Fruit fly (Drosophila melanogaster): ENCODE data around the gene Gnpnat.

The Gnpnat gene

dm6 chr3R:29705789-29706303, 32.2 kb upstream of the Gnpnat start (continued):
- TF ChIP-seq grau (tag; optimal IDR thresholded peaks at IDR 0.05) (peak; percentile 14), ap (GFP tag; IDR thresholded peaks at IDR 0.05) (no peak), CG7372 (GFP tag; IDR thresholded peaks at IDR 0.05) (no peak), CG2678 (tag; optimal IDR thresholded peaks at IDR 0.05) (no peak), CG17328 (GFP tag; IDR thresholded peaks at IDR 0.05) (0 out of 2 replicates have a peak, but pooled peaks have one; percentile 7), CG14667 (GFP tag; IDR thresholded peaks at IDR 0.05) (no peak), Doc2 (GFP tag; IDR thresholded peaks at IDR 0.05) (no peak), CG13296 (GFP tag; optimal IDR thresholded peaks at IDR 0.05) (no peak), maf-S (GFP tag; optimal IDR thresholded peaks at IDR 0.05) (no peak), dan (GFP tag; IDR thresholded peaks at IDR 0.05) (no peak), CoRest (tag; optimal IDR thresholded peaks at IDR 0.05) (peak; percentile 0), CG18262 (tag; optimal IDR thresholded peaks at IDR 0.05) (peak; percentile 2), YL-1 (GFP tag; optimal IDR thresholded peaks at IDR 0.05) (no peak), Hr39 (optimal IDR thresholded peaks at IDR 0.05) (no peak), cad (GFP tag; optimal IDR thresholded peaks at IDR 0.05) (no peak), CG4328 (GFP tag; optimal IDR thresholded peaks at IDR 0.05) (no peak), dimm (GFP tag; IDR thresholded peaks at IDR 0.05) (no peak), Nf-YB (GFP tag; optimal IDR thresholded peaks at IDR 0.05) (peak; percentile 79), CG12299 (tag; optimal IDR thresholded peaks at IDR 0.05) (no peak), Vsx1 (GFP tag; optimal IDR thresholded peaks at IDR 0.05) (no peak), CrebB (tag; optimal IDR thresholded peaks at IDR 0.05) (no peak), grn (GFP tag; optimal IDR thresholded peaks at IDR 0.05) (no peak), hb (GFP tag; IDR thresholded peaks at IDR 0.05; ENCODE audit: partially characterized antibody) (no peak), CG10147 (GFP tag; optimal IDR thresholded peaks at IDR 0.05) (no peak), CG32767 (GFP tag; IDR thresholded peaks at IDR 0.05) (no peak), ara (GFP tag; IDR thresholded peaks at IDR 0.05) (no peak), CG4707 (GFP tag; optimal IDR thresholded peaks at IDR 0.05) (no peak), Ets65A (GFP tag) (peak; percentile 30)

dm6 chr3R:29707258-29707657, 30.8 kb upstream of the Gnpnat start:
- TF ChIP-seq CG4360 (GFP tag; IDR thresholded peaks at IDR 0.05): peak; percentile 55; the same call in 1 of the 2 replicates
- TF ChIP-seq Hey (tag; optimal IDR thresholded peaks at IDR 0.05): peak; percentile 72
- peak; percentile 70 for TF ChIP-seq oc (tag; optimal IDR thresholded peaks at IDR 0.05)
- TF ChIP-seq ase (GFP tag; IDR thresholded peaks at IDR 0.05): no peak

dm6 chr3R:29708322-29708721, 29.8 kb upstream of the Gnpnat start:
- TF ChIP-seq phol (tag; optimal IDR thresholded peaks at IDR 0.05): peak; percentile 7
- no peak for TF ChIP-seq CG12769 (tag; optimal IDR thresholded peaks at IDR 0.05)
- TF ChIP-seq HLHmδ (GFP tag; optimal IDR thresholded peaks at IDR 0.05): no peak
- TF ChIP-seq Ptx1 (GFP tag; IDR thresholded peaks at IDR 0.05): no peak
- no peak for TF ChIP-seq sr (GFP tag; IDR thresholded peaks at IDR 0.05)
- TF ChIP-seq CG4282 (GFP tag; optimal IDR thresholded peaks at IDR 0.05): no peak
- no peak for TF ChIP-seq esg (GFP tag; conservative IDR thresholded peaks at IDR 0.05)
- TF ChIP-seq Med (GFP tag): no peak
- TF ChIP-seq CG31441 (GFP tag; IDR thresholded peaks at IDR 0.05): no peak
- TF ChIP-seq ewg (GFP tag; optimal IDR thresholded peaks at IDR 0.05): peak; percentile 27
- TF ChIP-seq inv (GFP tag; IDR thresholded peaks at IDR 0.05; ENCODE audit: partially characterized antibody): no peak
- no peak for TF ChIP-seq psq (GFP tag; optimal IDR thresholded peaks at IDR 0.05)
- no peak for TF ChIP-seq CG18262 (tag; optimal IDR thresholded peaks at IDR 0.05)
- TF ChIP-seq Myb (GFP tag; optimal IDR thresholded peaks at IDR 0.05): no peak
- TF ChIP-seq nau (GFP tag; optimal IDR thresholded peaks at IDR 0.05): no peak
- no peak for TF ChIP-seq Blimp-1 (GFP tag; optimal IDR thresholded peaks at IDR 0.05)
- TF ChIP-seq sens (GFP tag): peak; percentile 44
- TF ChIP-seq CG4617 (GFP tag; optimal IDR thresholded peaks at IDR 0.05; ENCODE audit: borderline replicate concordance): no peak
- TF ChIP-seq kni (GFP tag; optimal IDR thresholded peaks at IDR 0.05): no peak
- no peak for TF ChIP-seq Atf6 (GFP tag; IDR thresholded peaks at IDR 0.05)
